Fruit fly (Drosophila melanogaster): ENCODE data around the gene CG42729.

The CG42729 gene

DNA sequence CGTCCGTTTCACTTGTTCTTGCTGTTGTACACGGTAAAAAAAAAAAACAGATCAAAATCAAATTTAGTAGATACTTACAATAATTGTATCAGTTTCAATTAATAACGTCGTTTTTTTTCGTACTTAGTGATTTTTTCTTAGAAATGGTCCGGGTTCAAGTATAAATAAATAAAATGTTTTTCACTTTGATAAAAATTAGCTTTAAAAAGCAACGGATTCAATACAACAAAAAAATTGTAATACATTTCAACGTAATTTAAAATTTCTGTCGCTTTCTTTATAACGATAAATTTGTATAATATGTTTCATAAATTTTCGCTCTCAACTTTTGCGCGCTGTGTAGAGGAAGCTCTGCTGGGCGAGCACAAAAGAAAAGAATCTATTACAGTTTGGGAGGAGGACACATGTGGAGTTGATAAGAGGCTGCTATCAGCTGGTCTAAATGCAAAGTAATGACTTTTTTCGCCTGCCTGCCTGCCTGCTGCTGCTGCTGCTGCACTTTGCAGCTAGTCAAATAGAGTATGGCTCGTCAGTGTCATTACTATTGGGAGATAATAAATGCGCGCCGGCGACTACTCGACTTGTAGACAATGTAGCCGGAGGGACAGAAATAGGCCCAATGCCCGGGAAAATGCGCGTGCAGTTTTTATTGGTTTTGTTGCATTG is 10.7 kb upstream of the CG42729 start (continued):
- no peak for TF ChIP-seq psq (GFP tag; optimal IDR thresholded peaks at IDR 0.05)
- peak; percentile 77 for TF ChIP-seq CG8924 (tag; optimal IDR thresholded peaks at IDR 0.05)
- no peak for TF ChIP-seq prd (optimal IDR thresholded peaks at IDR 0.05)
- TF ChIP-seq prd (GFP tag; IDR thresholded peaks at IDR 0.05), result peak; percentile 73; the same call in 2 of the 3 replicates
- no peak for TF ChIP-seq ftz-f1 (GFP tag; optimal IDR thresholded peaks at IDR 0.05)
- TF ChIP-seq CG9437 (GFP tag; optimal IDR thresholded peaks at IDR 0.05), result peak; percentile 70
- TF ChIP-seq Oaz (GFP tag; IDR thresholded peaks at IDR 0.05), result no peak
- peak; percentile 26; the same call in 1 of the 2 replicates for TF ChIP-seq CG9215 (GFP tag; IDR thresholded peaks at IDR 0.05)
- no peak for TF ChIP-seq CG13287 (GFP tag; IDR thresholded peaks at IDR 0.05; ENCODE audit: partially characterized antibody)
- no peak for TF ChIP-seq CG12299 (tag; optimal IDR thresholded peaks at IDR 0.05)
- TF ChIP-seq CG33213 (GFP tag; optimal IDR thresholded peaks at IDR 0.05), result peak; percentile 7
- no peak for TF ChIP-seq sc (optimal IDR thresholded peaks at IDR 0.05)
- peak; percentile 69 for TF ChIP-seq sc (GFP tag; optimal IDR thresholded peaks at IDR 0.05)
- TF ChIP-seq HmgZ (tag; optimal IDR thresholded peaks at IDR 0.05), result no peak
- TF ChIP-seq CG13624 (GFP tag; optimal IDR thresholded peaks at IDR 0.05), result peak; percentile 24
- no peak for TF ChIP-seq CG1792 (GFP tag; optimal IDR thresholded peaks at IDR 0.05)
- no peak for TF ChIP-seq CG34224 (GFP tag; IDR thresholded peaks at IDR 0.05; ENCODE audit: partially characterized antibody)
- TF ChIP-seq pros (GFP tag; optimal IDR thresholded peaks at IDR 0.05), result no peak
- TF ChIP-seq maf-S (GFP tag; optimal IDR thresholded peaks at IDR 0.05), result no peak
- TF ChIP-seq Doc3 (GFP tag; IDR thresholded peaks at IDR 0.05; ENCODE audit: partially characterized antibody), result no peak
- TF ChIP-seq CG4328 (GFP tag; optimal IDR thresholded peaks at IDR 0.05), result no peak
- TF ChIP-seq CG8765 (GFP tag; IDR thresholded peaks at IDR 0.05), result no peak
- TF ChIP-seq CG4404 (GFP tag; IDR thresholded peaks at IDR 0.05), result peak; percentile 50
- no peak for TF ChIP-seq CG42726 (GFP tag; IDR thresholded peaks at IDR 0.05; ENCODE audit: partially characterized antibody)
- no peak for TF ChIP-seq yki (optimal IDR thresholded peaks at IDR 0.05)
- TF ChIP-seq tgo (GFP tag; IDR thresholded peaks at IDR 0.05), result peak; percentile 61
- no peak for TF ChIP-seq fd102C (GFP tag; optimal IDR thresholded peaks at IDR 0.05)
- TF ChIP-seq CG18764 (GFP tag; optimal IDR thresholded peaks at IDR 0.05), result no peak
- TF ChIP-seq HLH3B (GFP tag; IDR thresholded peaks at IDR 0.05), result peak; percentile 23; the same call in 1 of the 2 replicates
- TF ChIP-seq CG11456 (GFP tag; IDR thresholded peaks at IDR 0.05), result no peak
- peak; percentile 57 for TF ChIP-seq cato (GFP tag; optimal IDR thresholded peaks at IDR 0.05; ENCODE audit: borderline replicate concordance)
- TF ChIP-seq CG8281 (tag; optimal IDR thresholded peaks at IDR 0.05), result peak; percentile 49
- TF ChIP-seq CG10543 (GFP tag; optimal IDR thresholded peaks at IDR 0.05), result no peak
- no peak for TF ChIP-seq CG32767 (GFP tag; IDR thresholded peaks at IDR 0.05)
- peak; percentile 22 for TF ChIP-seq tx (GFP tag; optimal IDR thresholded peaks at IDR 0.05)
- TF ChIP-seq CG11560 (tag; IDR thresholded peaks at IDR 0.05), result no peak
- TF ChIP-seq Meics (GFP tag; optimal IDR thresholded peaks at IDR 0.05), result peak; percentile 66
- TF ChIP-seq gcm2 (GFP tag; optimal IDR thresholded peaks at IDR 0.05), result no peak
- peak; percentile 96 for TF ChIP-seq CG15479 (GFP tag; optimal IDR thresholded peaks at IDR 0.05)
- peak; percentile 55 for TF ChIP-seq CG15011 (GFP tag; optimal IDR thresholded peaks at IDR 0.05)
- peak; percentile 1 for TF ChIP-seq Usf (GFP tag; optimal IDR thresholded peaks at IDR 0.05)
- peak; percentile 64 for TF ChIP-seq ind (GFP tag; optimal IDR thresholded peaks at IDR 0.05)
- TF ChIP-seq Atf6 (GFP tag; IDR thresholded peaks at IDR 0.05), result no peak; the same call in 1 of the 2 replicates
- no peak for TF ChIP-seq Optix (GFP tag; IDR thresholded peaks at IDR 0.05)
- no peak for TF ChIP-seq CG8478 (optimal IDR thresholded peaks at IDR 0.05)
- TF ChIP-seq CG12391 (tag; optimal IDR thresholded peaks at IDR 0.05), result peak; percentile 81
- TF ChIP-seq CG31441 (GFP tag; IDR thresholded peaks at IDR 0.05), result peak; percentile 80
- peak; percentile 14 for TF ChIP-seq CG2116 (GFP tag; optimal IDR thresholded peaks at IDR 0.05)
- TF ChIP-seq CG8089 (GFP tag; optimal IDR thresholded peaks at IDR 0.05), result no peak
- peak; percentile 64 for TF ChIP-seq nau (GFP tag; optimal IDR thresholded peaks at IDR 0.05)
- no peak for TF ChIP-seq knrl (GFP tag; IDR thresholded peaks at IDR 0.05; ENCODE audit: partially characterized antibody)

Data from whole organism, embryonic.